Worm (Caenorhabditis elegans) whole organism, late embryonic: ENCODE measurements around the gene R11E3.19.
A peak's percentile ranks its signal among the peaks of the same experiment; 100 is the strongest.

ENCODE experiments used
- C08G9.2 ChIP-seq: sonication (generic microtip); optimal IDR thresholded peaks from 2 replicates; lab custom pipeline; 2016; ENCODE audit warnings: mild to moderate bottlenecking, missing genetic modification characterization, moderate library complexity, missing compliant biosample characterization
- C38D4.7 ChIP-seq: fragments of 200-800 bp; sonication (Bioruptor generic); optimal IDR thresholded peaks from 2 replicates; lab custom pipeline; 2018; ENCODE audit warnings: mild to moderate bottlenecking, missing genetic modification characterization, moderate library complexity, missing compliant biosample characterization
- K09A11.1 ChIP-seq: sonication (generic microtip); optimal IDR thresholded peaks from 2 replicates; lab custom pipeline; 2017; ENCODE audit warnings: antibody characterized with exemption, mild to moderate bottlenecking, missing genetic modification characterization, missing compliant biosample characterization; ENCODE audit not compliant: insufficient read depth
- T23F11.4 ChIP-seq: fragments of 200-800 bp; sonication (Bioruptor generic); optimal IDR thresholded peaks from 2 replicates; lab custom pipeline; 2018; ENCODE audit warnings: mild to moderate bottlenecking, missing genetic modification characterization, missing compliant biosample characterization
- Y22D7AL.16 ChIP-seq: sonication (generic microtip); optimal IDR thresholded peaks from 2 replicates; lab custom pipeline; 2016; ENCODE audit warnings: missing genetic modification characterization, missing compliant biosample characterization
- ahr-1 ChIP-seq: sonication (generic microtip); optimal IDR thresholded peaks from 2 replicates; lab custom pipeline; 2016; ENCODE audit warnings: missing genetic modification characterization, missing compliant biosample characterization
- ama-1 ChIP-seq: fragments of 150-350 bp; optimal IDR thresholded peaks from 2 replicates; lab custom pipeline; 2014
- ceh-14 ChIP-seq: sonication (generic microtip); optimal IDR thresholded peaks from 2 replicates; lab custom pipeline; 2016; ENCODE audit warnings: missing genotype, missing genetic modification characterization, missing compliant biosample characterization
- ceh-18 ChIP-seq: sonication (generic microtip); optimal IDR thresholded peaks from 2 replicates; lab custom pipeline; 2016; ENCODE audit warnings: missing genetic modification characterization, missing compliant biosample characterization
- ceh-2 ChIP-seq: sonication (generic microtip); optimal IDR thresholded peaks from 2 replicates; lab custom pipeline; 2016; ENCODE audit warnings: missing genotype, missing genetic modification characterization, missing compliant biosample characterization
- ceh-22 ChIP-seq: sonication (generic microtip); optimal IDR thresholded peaks from 2 replicates; lab custom pipeline; 2017; ENCODE audit warnings: missing biosample characterization, missing genetic modification characterization
- ceh-24 ChIP-seq: sonication (generic microtip); optimal IDR thresholded peaks from 2 replicates; lab custom pipeline; 2016; ENCODE audit warnings: mild to moderate bottlenecking, missing genetic modification characterization, missing compliant biosample characterization
- ceh-31 ChIP-seq: sonication (generic microtip); optimal IDR thresholded peaks from 2 replicates; lab custom pipeline; 2016; ENCODE audit warnings: missing genetic modification characterization, missing compliant biosample characterization
- ceh-34 ChIP-seq: sonication (generic microtip); optimal IDR thresholded peaks from 2 replicates; lab custom pipeline; 2016; ENCODE audit warnings: mild to moderate bottlenecking, missing genetic modification characterization, missing compliant biosample characterization
- ceh-6 ChIP-seq: fragments of 200-800 bp; sonication (Bioruptor generic); optimal IDR thresholded peaks from 2 replicates; lab custom pipeline; 2018; ENCODE audit warnings: mild to moderate bottlenecking, missing genetic modification characterization, missing compliant biosample characterization
- che-1 ChIP-seq: sonication (generic microtip); optimal IDR thresholded peaks from 2 replicates; lab custom pipeline; 2016; ENCODE audit warnings: mild to moderate bottlenecking, missing genetic modification characterization, missing compliant biosample characterization
- elt-2 ChIP-seq: sonication (generic microtip); optimal IDR thresholded peaks from 2 replicates; lab custom pipeline; 2016; ENCODE audit warnings: missing genetic modification reagents, missing genetic modification characterization, missing compliant biosample characterization
- elt-4 ChIP-seq: sonication (generic microtip); optimal IDR thresholded peaks from 2 replicates; lab custom pipeline; 2016; ENCODE audit warnings: missing genetic modification characterization, missing compliant biosample characterization
- ets-4 ChIP-seq: sonication (generic microtip); optimal IDR thresholded peaks from 2 replicates; lab custom pipeline; 2016; ENCODE audit warnings: missing genetic modification characterization, missing compliant biosample characterization
- eyg-1 ChIP-seq: sonication (generic microtip); optimal IDR thresholded peaks from 2 replicates; lab custom pipeline; 2016; ENCODE audit warnings: missing genotype, missing genetic modification characterization, missing compliant biosample characterization
- fax-1 ChIP-seq: sonication (generic microtip); optimal IDR thresholded peaks from 2 replicates; lab custom pipeline; 2016; ENCODE audit warnings: missing genotype, missing genetic modification characterization, missing compliant biosample characterization
- fkh-10 ChIP-seq: fragments of 150-350 bp; optimal IDR thresholded peaks from 2 replicates; lab custom pipeline; 2014; ENCODE audit warnings: missing biosample characterization, missing genetic modification reagents, missing genetic modification characterization
- fkh-6 ChIP-seq: sonication (generic microtip); optimal IDR thresholded peaks from 2 replicates; lab custom pipeline; 2016; ENCODE audit warnings: missing genetic modification characterization, missing compliant biosample characterization
- gmeb-2 ChIP-seq: sonication (generic microtip); optimal IDR thresholded peaks from 2 replicates; lab custom pipeline; 2016; ENCODE audit warnings: missing genetic modification characterization, inconsistent platforms, missing compliant biosample characterization
- hlh-13 ChIP-seq: fragments of 200-800 bp; sonication (Bioruptor generic); optimal IDR thresholded peaks from 2 replicates; lab custom pipeline; 2018; ENCODE audit warnings: mild to moderate bottlenecking, missing genetic modification characterization, missing compliant biosample characterization
- hlh-30 ChIP-seq: sonication (generic microtip); optimal IDR thresholded peaks from 2 replicates; lab custom pipeline; 2017; ENCODE audit warnings: antibody characterized with exemption, missing genetic modification characterization, missing compliant biosample characterization; ENCODE audit not compliant: insufficient read depth
- lim-6 ChIP-seq: sonication (generic microtip); optimal IDR thresholded peaks from 2 replicates; lab custom pipeline; 2016; ENCODE audit warnings: missing genetic modification characterization, missing compliant biosample characterization
- madf-2 ChIP-seq: sonication (generic microtip); optimal IDR thresholded peaks from 2 replicates; lab custom pipeline; 2017; ENCODE audit warnings: missing genetic modification characterization, missing compliant biosample characterization
- mec-3 ChIP-seq: sonication (generic microtip); optimal IDR thresholded peaks from 2 replicates; lab custom pipeline; 2016; ENCODE audit warnings: borderline replicate concordance, missing genetic modification characterization, missing compliant biosample characterization
- nfya-1 ChIP-seq: sonication (generic microtip); optimal IDR thresholded peaks from 2 replicates; lab custom pipeline; 2017; ENCODE audit warnings: missing genetic modification characterization, mild to moderate bottlenecking, missing compliant biosample characterization, antibody characterized with exemption, moderate library complexity
- npax-4 ChIP-seq: sonication (generic microtip); optimal IDR thresholded peaks from 2 replicates; lab custom pipeline; 2016; ENCODE audit warnings: missing genetic modification characterization, missing compliant biosample characterization
- odd-2 ChIP-seq: sonication (generic microtip); optimal IDR thresholded peaks from 2 replicates; lab custom pipeline; 2017; ENCODE audit warnings: antibody characterized with exemption, mild to moderate bottlenecking, missing genetic modification characterization, missing compliant biosample characterization
- pag-3 ChIP-seq: sonication (generic microtip); optimal IDR thresholded peaks from 2 replicates; lab custom pipeline; 2016; ENCODE audit warnings: missing compliant biosample characterization, missing genetic modification characterization, borderline replicate concordance
- pat-9 ChIP-seq: fragments of 200-800 bp; sonication (Bioruptor generic); optimal IDR thresholded peaks from 2 replicates; lab custom pipeline; 2018; ENCODE audit warnings: mild to moderate bottlenecking, missing genetic modification characterization, moderate library complexity, missing compliant biosample characterization
- pha-2 ChIP-seq: sonication (generic microtip); optimal IDR thresholded peaks from 2 replicates; lab custom pipeline; 2017; ENCODE audit warnings: mild to moderate bottlenecking, missing genetic modification characterization, missing compliant biosample characterization
- pqm-1 ChIP-seq: sonication (generic microtip); optimal IDR thresholded peaks from 2 replicates; lab custom pipeline; 2016; ENCODE audit warnings: missing genetic modification characterization, missing compliant biosample characterization
- pros-1 ChIP-seq: fragments of 150-350 bp; optimal IDR thresholded peaks from 2 replicates; lab custom pipeline; 2014; ENCODE audit warnings: missing biosample characterization, missing genetic modification reagents, missing genetic modification characterization
- ref-2 ChIP-seq: sonication (generic microtip); optimal IDR thresholded peaks from 2 replicates; lab custom pipeline; 2016; ENCODE audit warnings: missing genetic modification characterization, missing compliant biosample characterization
- sdc-2 ChIP-seq: sonication (generic microtip); optimal IDR thresholded peaks from 2 replicates; lab custom pipeline; 2016; ENCODE audit warnings: missing genotype, missing genetic modification characterization, missing compliant biosample characterization
- sox-2 ChIP-seq: fragments of 200-800 bp; sonication (Bioruptor generic); IDR thresholded peaks from 2 replicates; pipeline ENCODE4 v1.3.6; 2022; ENCODE audit warnings: missing genetic modification reagents, missing genetic modification characterization, missing compliant biosample characterization
- sox-4 ChIP-seq: sonication (generic microtip); optimal IDR thresholded peaks from 2 replicates; lab custom pipeline; 2017; ENCODE audit warnings: mild to moderate bottlenecking, missing genetic modification characterization, inconsistent platforms, missing compliant biosample characterization
- tbx-2 ChIP-seq: sonication (generic microtip); optimal IDR thresholded peaks from 2 replicates; lab custom pipeline; 2016; ENCODE audit warnings: missing genetic modification characterization, missing compliant biosample characterization
- tbx-7 ChIP-seq: sonication (generic microtip); optimal IDR thresholded peaks from 2 replicates; lab custom pipeline; 2016; ENCODE audit warnings: missing genotype, missing genetic modification characterization, missing compliant biosample characterization
- unc-3 ChIP-seq, 2 experiments: fragments of 200-800 bp in 1 of 2; sonication (Bioruptor generic) in 1 of 2; sonication (generic microtip) in 1 of 2; conservative IDR thresholded peaks in 1 of 2; optimal IDR thresholded peaks in 1 of 2; 2 replicates each; pipeline versions ENCODE4 v1.3.6 to Lab custom; 2016 to 2022; ENCODE audit warnings: missing compliant biosample characterization in 2 of 2, missing genetic modification characterization in 2 of 2, missing genetic modification reagents in 1 of 2
- unc-42 ChIP-seq: sonication (generic microtip); optimal IDR thresholded peaks from 2 replicates; lab custom pipeline; 2016; ENCODE audit warnings: missing genotype, missing genetic modification characterization, missing compliant biosample characterization
- zip-5 ChIP-seq: sonication (generic microtip); optimal IDR thresholded peaks from 2 replicates; lab custom pipeline; 2016; ENCODE audit warnings: missing genetic modification characterization, missing compliant biosample characterization

R11E3.19 gene

ce11 chrIV:4814185-4814584, 38.3 kb upstream of the R11E3.19 start, which contains the start of gene srw-94:
Gene srw-94 (plus strand): TSS chrIV:4814485.
- TF ChIP-seq ceh-24 (tag; lab: Kevin White, UChicago) (no peak), T23F11.4 (GFP tag; lab: Kevin White, UChicago) (no peak), ceh-34 (tag; lab: Kevin White, UChicago) (no peak)

ce11 chrIV:4811863-4812262, 36.0 kb upstream of the R11E3.19 start, which contains the start of gene srw-95:
Gene srw-95 (plus strand): TSS chrIV:4812075.
- TF ChIP-seq pat-9 (tag; lab: Kevin White, UChicago) (no peak), pros-1 (tag; lab: Kevin White, UChicago) (no peak), ceh-31 (no peak), ceh-24 (tag; lab: Kevin White, UChicago) (no peak), ahr-1 (tag; lab: Kevin White, UChicago) (no peak), sox-4 (tag; lab: Kevin White, UChicago) (no peak), fax-1 (tag; lab: Kevin White, UChicago) (no peak), unc-42 (tag; lab: Kevin White, UChicago) (no peak), fkh-10 (GFP tag; lab: Kevin White, UChicago) (no peak)
- TF ChIP-seq, all 69 proteins: peak for 0

ce11 chrIV:4810377-4810984, 34.6 kb upstream of the R11E3.19 start, which contains the start of gene eif-1.A:
Gene eif-1.A (plus strand): TSS chrIV:4810934.
- TF ChIP-seq ceh-6 (no peak), hlh-30 (tag; lab: Kevin White, UChicago) (no peak), npax-4 (tag; lab: Kevin White, UChicago) (no peak), ceh-14 (tag; lab: Kevin White, UChicago) (peak; percentile 31), nfya-1 (tag; lab: Kevin White, UChicago) (peak; percentile 59), sdc-2 (no peak), gmeb-2 (tag; lab: Kevin White, UChicago) (no peak), tbx-7 (tag; lab: Kevin White, UChicago) (no peak), madf-2 (no peak), ets-4 (tag; lab: Kevin White, UChicago) (no peak), hlh-13 (GFP tag; lab: Kevin White, UChicago) (no peak), C38D4.7 (GFP tag; lab: Kevin White, UChicago) (no peak), eyg-1 (tag; lab: Kevin White, UChicago) (no peak), sox-4 (tag; lab: Kevin White, UChicago) (no peak), ceh-34 (tag; lab: Kevin White, UChicago) (peak; percentile 20), C08G9.2 (tag; lab: Kevin White, UChicago) (no peak), sox-2 (GFP tag; lab: Robert Waterston, UW) (no peak), pqm-1 (tag; lab: Kevin White, UChicago) (no peak), elt-4 (tag; lab: Kevin White, UChicago) (no peak), unc-42 (tag; lab: Kevin White, UChicago) (peak; percentile 7), ceh-22 (tag; lab: Kevin White, UChicago) (no peak), tbx-2 (tag; lab: Kevin White, UChicago) (peak; percentile 23), ceh-31 (peak; percentile 37), Y22D7AL.16 (tag; lab: Kevin White, UChicago) (no peak), pha-2 (tag; lab: Kevin White, UChicago) (no peak), ahr-1 (tag; lab: Kevin White, UChicago) (no peak), che-1 (tag; lab: Kevin White, UChicago) (no peak), unc-3 (GFP tag; conservative IDR thresholded peaks at IDR 0.05; lab: Robert Waterston, UW) (no peak), unc-3 (tag; optimal IDR thresholded peaks at IDR 0.05; lab: Kevin White, UChicago) (no peak), elt-2 (tag; lab: Kevin White, UChicago) (peak; percentile 68), ref-2 (tag; lab: Kevin White, UChicago) (no peak), mec-3 (tag; lab: Kevin White, UChicago) (no peak), ceh-2 (no peak), lim-6 (tag; lab: Kevin White, UChicago) (no peak), odd-2 (tag; lab: Kevin White, UChicago) (no peak), zip-5 (tag; lab: Kevin White, UChicago) (no peak), K09A11.1 (tag; lab: Kevin White, UChicago) (peak; percentile 26), fkh-10 (GFP tag; lab: Kevin White, UChicago) (no peak), ama-1 (lab: Kevin White, UChicago) (no peak), ceh-18 (tag; lab: Kevin White, UChicago) (peak; percentile 25), fkh-6 (tag; lab: Kevin White, UChicago) (no peak), pag-3 (no peak)
